Worm (Caenorhabditis elegans): Measurements from ENCODE around the gene F22E5.23.

DNA sequence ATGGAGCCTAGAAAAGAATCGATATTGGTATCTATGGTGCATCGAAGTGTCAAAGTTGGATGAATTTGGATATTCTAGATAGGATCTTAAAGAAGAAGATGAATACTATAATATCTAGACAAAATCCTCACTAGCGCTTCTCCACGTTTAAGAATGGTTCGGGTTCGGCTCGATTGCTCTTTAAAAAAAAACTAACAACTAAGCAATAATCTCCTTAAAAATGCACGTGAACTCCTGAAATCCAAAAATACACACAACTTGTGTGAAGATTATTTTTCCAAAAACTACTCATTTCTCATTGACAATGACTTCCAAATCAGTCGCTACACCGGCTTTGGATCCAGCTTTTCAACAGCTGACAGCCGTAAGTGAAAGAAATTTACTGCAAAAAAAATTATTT is 9.9 kb upstream of the F22E5.23 start, which contains the start of gene D2062.1:
- TF ChIP-seq him-1 (tag; optimal IDR thresholded peaks at IDR 0.05), result no peak
- TF ChIP-seq dao-5 (tag; optimal IDR thresholded peaks at IDR 0.05), result no peak

Data from whole organism, L4/young adult.